Worm (Caenorhabditis elegans) whole organism, late embryonic: Measurements from ENCODE around the gene egrh-3.
"Not testable (repeated sequence)": the region's sequence is repeated elsewhere in the genome, so short reads cannot be mapped to it uniquely, and the experiment has no call there.

ENCODE experiments used
- C08G9.2 ChIP-seq: sonication (generic microtip); optimal IDR thresholded peaks from 2 replicates; lab custom pipeline; 2016; ENCODE audit warnings: mild to moderate bottlenecking, missing genetic modification characterization, moderate library complexity, missing compliant biosample characterization
- K02D7.2 ChIP-seq: sonication (generic microtip); optimal IDR thresholded peaks from 2 replicates; lab custom pipeline; 2017; ENCODE audit warnings: mild to moderate bottlenecking, missing genetic modification characterization, missing compliant biosample characterization
- ama-1 ChIP-seq: fragments of 150-350 bp; optimal IDR thresholded peaks from 2 replicates; lab custom pipeline; 2014
- ceh-22 ChIP-seq: sonication (generic microtip); optimal IDR thresholded peaks from 2 replicates; lab custom pipeline; 2017; ENCODE audit warnings: missing biosample characterization, missing genetic modification characterization
- ceh-30 ChIP-seq: fragments of 150-350 bp; optimal IDR thresholded peaks from 2 replicates; lab custom pipeline; 2014; ENCODE audit warnings: missing biosample characterization, missing genetic modification characterization
- ceh-34 ChIP-seq: sonication (generic microtip); optimal IDR thresholded peaks from 2 replicates; lab custom pipeline; 2016; ENCODE audit warnings: mild to moderate bottlenecking, missing genetic modification characterization, missing compliant biosample characterization
- ceh-48 ChIP-seq: sonication (generic microtip); optimal IDR thresholded peaks from 2 replicates; lab custom pipeline; 2016; ENCODE audit warnings: missing genetic modification characterization, inconsistent platforms, missing compliant biosample characterization
- ceh-9 ChIP-seq: sonication (generic microtip); optimal IDR thresholded peaks from 2 replicates; lab custom pipeline; 2016; ENCODE audit warnings: mild to moderate bottlenecking, missing genetic modification characterization, inconsistent platforms, missing compliant biosample characterization
- che-1 ChIP-seq: sonication (generic microtip); optimal IDR thresholded peaks from 2 replicates; lab custom pipeline; 2016; ENCODE audit warnings: mild to moderate bottlenecking, missing genetic modification characterization, missing compliant biosample characterization
- dmd-4 ChIP-seq: sonication (generic microtip); optimal IDR thresholded peaks from 2 replicates; lab custom pipeline; 2016; ENCODE audit warnings: borderline replicate concordance, missing genetic modification characterization, missing compliant biosample characterization
- elt-2 ChIP-seq: sonication (generic microtip); optimal IDR thresholded peaks from 2 replicates; lab custom pipeline; 2016; ENCODE audit warnings: missing genetic modification reagents, missing genetic modification characterization, missing compliant biosample characterization
- fkh-10 ChIP-seq: fragments of 150-350 bp; optimal IDR thresholded peaks from 2 replicates; lab custom pipeline; 2014; ENCODE audit warnings: missing biosample characterization, missing genetic modification reagents, missing genetic modification characterization
- fkh-6 ChIP-seq: sonication (generic microtip); optimal IDR thresholded peaks from 2 replicates; lab custom pipeline; 2016; ENCODE audit warnings: missing genetic modification characterization, missing compliant biosample characterization
- gmeb-2 ChIP-seq: sonication (generic microtip); optimal IDR thresholded peaks from 2 replicates; lab custom pipeline; 2016; ENCODE audit warnings: missing genetic modification characterization, inconsistent platforms, missing compliant biosample characterization
- hlh-13 ChIP-seq: fragments of 200-800 bp; sonication (Bioruptor generic); optimal IDR thresholded peaks from 2 replicates; lab custom pipeline; 2018; ENCODE audit warnings: mild to moderate bottlenecking, missing genetic modification characterization, missing compliant biosample characterization
- hlh-15 ChIP-seq: sonication (generic microtip); optimal IDR thresholded peaks from 2 replicates; lab custom pipeline; 2016; ENCODE audit warnings: missing genetic modification characterization, missing compliant biosample characterization
- hlh-6 ChIP-seq: sonication (generic microtip); optimal IDR thresholded peaks from 2 replicates; lab custom pipeline; 2016; ENCODE audit warnings: missing genotype, missing genetic modification characterization, missing compliant biosample characterization
- lim-6 ChIP-seq: sonication (generic microtip); optimal IDR thresholded peaks from 2 replicates; lab custom pipeline; 2016; ENCODE audit warnings: missing genetic modification characterization, missing compliant biosample characterization
- lin-11 ChIP-seq: fragments of 200-800 bp; sonication (Bioruptor generic); optimal IDR thresholded peaks from 2 replicates; lab custom pipeline; 2018; ENCODE audit warnings: mild to moderate bottlenecking, missing genetic modification characterization, missing compliant biosample characterization
- mec-3 ChIP-seq: sonication (generic microtip); optimal IDR thresholded peaks from 2 replicates; lab custom pipeline; 2016; ENCODE audit warnings: borderline replicate concordance, missing genetic modification characterization, missing compliant biosample characterization
- nfya-1 ChIP-seq: sonication (generic microtip); optimal IDR thresholded peaks from 2 replicates; lab custom pipeline; 2017; ENCODE audit warnings: missing genetic modification characterization, mild to moderate bottlenecking, missing compliant biosample characterization, antibody characterized with exemption, moderate library complexity
- odd-2 ChIP-seq: sonication (generic microtip); optimal IDR thresholded peaks from 2 replicates; lab custom pipeline; 2017; ENCODE audit warnings: antibody characterized with exemption, mild to moderate bottlenecking, missing genetic modification characterization, missing compliant biosample characterization
- pax-1 ChIP-seq: fragments of 150-350 bp; optimal IDR thresholded peaks from 2 replicates; lab custom pipeline; 2014; ENCODE audit warnings: missing biosample characterization, missing genetic modification characterization
- pha-4 ChIP-seq: fragments of 150-350 bp; optimal IDR thresholded peaks from 2 replicates; lab custom pipeline; 2018; ENCODE audit warnings: missing biosample characterization, missing genetic modification reagents, missing genetic modification characterization
- pros-1 ChIP-seq: fragments of 150-350 bp; optimal IDR thresholded peaks from 2 replicates; lab custom pipeline; 2014; ENCODE audit warnings: missing biosample characterization, missing genetic modification reagents, missing genetic modification characterization
- ref-2 ChIP-seq: sonication (generic microtip); optimal IDR thresholded peaks from 2 replicates; lab custom pipeline; 2016; ENCODE audit warnings: missing genetic modification characterization, missing compliant biosample characterization
- rnt-1 ChIP-seq: sonication (generic microtip); optimal IDR thresholded peaks from 2 replicates; lab custom pipeline; 2016; ENCODE audit warnings: missing genetic modification characterization, missing compliant biosample characterization
- sdc-2 ChIP-seq: sonication (generic microtip); optimal IDR thresholded peaks from 2 replicates; lab custom pipeline; 2016; ENCODE audit warnings: missing genotype, missing genetic modification characterization, missing compliant biosample characterization
- syd-9 ChIP-seq: sonication (generic microtip); optimal IDR thresholded peaks from 2 replicates; lab custom pipeline; 2016; ENCODE audit warnings: mild to moderate bottlenecking, missing genetic modification characterization, moderate library complexity, missing compliant biosample characterization
- tbx-2 ChIP-seq: sonication (generic microtip); optimal IDR thresholded peaks from 2 replicates; lab custom pipeline; 2016; ENCODE audit warnings: missing genetic modification characterization, missing compliant biosample characterization
- ttx-3 ChIP-seq: sonication (generic microtip); optimal IDR thresholded peaks from 2 replicates; lab custom pipeline; 2016; ENCODE audit warnings: missing genetic modification reagents, missing genetic modification characterization, missing compliant biosample characterization
- unc-3 ChIP-seq, 2 experiments: fragments of 200-800 bp in 1 of 2; sonication (Bioruptor generic) in 1 of 2; sonication (generic microtip) in 1 of 2; conservative IDR thresholded peaks in 1 of 2; optimal IDR thresholded peaks in 1 of 2; 2 replicates each; pipeline versions ENCODE4 v1.3.6 to Lab custom; 2016 to 2022; ENCODE audit warnings: missing compliant biosample characterization in 2 of 2, missing genetic modification characterization in 2 of 2, missing genetic modification reagents in 1 of 2
- unc-42 ChIP-seq: sonication (generic microtip); optimal IDR thresholded peaks from 2 replicates; lab custom pipeline; 2016; ENCODE audit warnings: missing genotype, missing genetic modification characterization, missing compliant biosample characterization
- unc-86 ChIP-seq: sonication (generic microtip); optimal IDR thresholded peaks from 2 replicates; lab custom pipeline; 2016; ENCODE audit warnings: missing genetic modification characterization, missing compliant biosample characterization
- zip-5 ChIP-seq: sonication (generic microtip); optimal IDR thresholded peaks from 2 replicates; lab custom pipeline; 2016; ENCODE audit warnings: missing genetic modification characterization, missing compliant biosample characterization
- ztf-16 ChIP-seq: sonication (generic microtip); optimal IDR thresholded peaks from 2 replicates; lab custom pipeline; 2017; ENCODE audit warnings: missing genetic modification characterization, missing compliant biosample characterization

egrh-3 gene

ce11 chrIV:2676281-2676680, 12.3 kb downstream of the egrh-3 start, which contains the start of gene Y94H6A.3:
Gene Y94H6A.3, plus strand, starts transcription at chrIV:2676512.
- no peak for TF ChIP-seq ref-2 (tag; lab: Kevin White, UChicago)
- no peak for TF ChIP-seq odd-2 (tag; lab: Kevin White, UChicago)
- no peak for TF ChIP-seq tbx-2
- peak; percentile 40 for TF ChIP-seq ceh-30 (tag; lab: Kevin White, UChicago)
- TF ChIP-seq elt-2 (tag; lab: Kevin White, UChicago) = no peak
- TF ChIP-seq nfya-1 (tag; lab: Kevin White, UChicago) = peak; percentile 74
- no peak for TF ChIP-seq fkh-10
- no peak for TF ChIP-seq lin-11 (tag; lab: Kevin White, UChicago)
- no peak for TF ChIP-seq lim-6 (tag; lab: Kevin White, UChicago)
- peak; percentile 18 for TF ChIP-seq ceh-34 (tag; lab: Kevin White, UChicago)
- no peak for TF ChIP-seq K02D7.2 (tag; lab: Kevin White, UChicago)
- no peak for TF ChIP-seq che-1 (tag; lab: Kevin White, UChicago)
- no peak for TF ChIP-seq ceh-48 (tag; lab: Kevin White, UChicago)
- TF ChIP-seq pros-1 (tag; lab: Kevin White, UChicago) = no peak
- no peak for TF ChIP-seq mec-3 (tag; lab: Kevin White, UChicago)
- no peak for TF ChIP-seq ttx-3 (tag; lab: Kevin White, UChicago)
- TF ChIP-seq syd-9 (tag; lab: Kevin White, UChicago) = no peak
- TF ChIP-seq unc-42 (tag; lab: Kevin White, UChicago) = peak; percentile 58
- TF ChIP-seq hlh-6 (tag; lab: Kevin White, UChicago) = no peak
- peak; percentile 20 for TF ChIP-seq unc-86 (tag; lab: Kevin White, UChicago)

DNA sequence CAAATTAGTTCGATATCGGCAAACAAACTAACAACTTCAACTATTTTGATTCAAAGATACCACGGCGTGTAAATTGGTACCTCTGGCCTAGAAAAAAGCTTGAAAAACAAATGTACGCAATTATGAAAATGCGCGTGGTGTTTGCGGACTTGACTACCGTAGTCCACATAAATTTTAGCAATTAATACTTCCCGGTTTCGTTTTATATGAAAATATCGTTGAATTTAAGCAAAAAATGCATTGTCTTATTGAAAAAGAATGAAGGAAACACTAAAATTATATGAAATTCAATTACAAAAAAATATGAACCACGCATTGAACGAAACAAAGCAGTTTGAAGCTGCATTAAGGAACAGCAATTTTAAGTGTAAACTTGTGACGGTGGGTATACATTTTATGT, 13.7 kb downstream of the egrh-3 start, which contains the start of gene gpx-4:
Gene gpx-4 (minus strand): TSS at position 101 of the 400 bp plus-strand sequence.
- not testable (repeated sequence) for TF ChIP-seq unc-42 (tag; lab: Kevin White, UChicago); fkh-10; ceh-30 (tag; lab: Kevin White, UChicago)

DNA sequence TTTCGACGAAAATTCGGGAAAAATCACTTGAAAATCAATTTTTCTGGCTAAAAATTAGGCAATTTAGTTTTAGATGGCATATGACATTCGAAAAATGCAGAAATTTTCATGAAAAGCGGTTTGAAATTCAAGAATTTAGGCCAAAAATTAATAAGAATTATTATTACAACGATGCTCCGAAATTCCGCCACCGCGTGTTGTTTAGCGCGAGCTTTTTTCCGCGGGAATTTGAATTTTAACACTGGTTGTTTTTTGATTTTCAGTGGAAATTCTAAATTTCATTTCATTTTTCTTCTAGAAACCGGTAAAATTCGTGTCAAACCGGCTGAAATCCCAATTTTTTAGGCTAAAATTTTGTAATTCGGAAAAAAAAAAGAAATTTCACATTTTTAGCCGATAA, 17.9 kb downstream of the egrh-3 start:
- no peak for TF ChIP-seq hlh-15 (tag; lab: Kevin White, UChicago)
- no peak for TF ChIP-seq ceh-30 (tag; lab: Kevin White, UChicago)
- TF ChIP-seq ceh-34 (tag; lab: Kevin White, UChicago) = no peak
- TF ChIP-seq rnt-1 (tag; lab: Kevin White, UChicago) = no peak

DNA sequence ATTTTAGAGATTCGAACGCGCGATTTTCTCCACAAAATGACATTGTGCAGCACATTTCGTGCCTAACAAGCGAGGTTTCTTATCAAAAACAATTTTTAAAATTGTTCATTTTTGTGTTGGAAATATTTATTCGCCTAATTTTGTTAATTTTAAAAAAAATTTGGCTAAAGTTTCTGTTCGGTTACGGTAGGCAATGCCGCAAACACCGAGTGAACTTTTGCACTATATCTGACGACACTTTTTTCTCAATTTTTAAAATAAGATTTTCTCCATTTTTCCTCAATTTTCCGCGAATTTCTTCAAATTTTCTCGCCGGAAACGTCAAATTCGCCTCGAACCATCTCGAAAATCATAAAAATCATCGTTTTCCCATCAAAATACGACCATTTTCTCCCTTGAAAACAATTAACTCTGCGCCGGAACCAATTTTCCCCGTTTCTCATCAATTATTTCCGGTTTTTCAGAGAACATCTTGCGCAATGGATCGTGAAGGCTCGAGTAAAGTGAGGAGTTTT, 21.9 kb downstream of the egrh-3 start, which contains the start of gene Y69A2AR.1:
Gene Y69A2AR.1 (plus strand): TSS at position 465 of the 515 bp plus-strand sequence.
- TF ChIP-seq C08G9.2 (tag; lab: Kevin White, UChicago) (no peak), ztf-16 (no peak), pax-1 (tag; lab: Kevin White, UChicago) (no peak), unc-3 (GFP tag; conservative IDR thresholded peaks at IDR 0.05; lab: Robert Waterston, UW) (no peak), unc-3 (tag; optimal IDR thresholded peaks at IDR 0.05; lab: Kevin White, UChicago) (no peak), gmeb-2 (no peak), hlh-13 (GFP tag; lab: Kevin White, UChicago) (no peak), ceh-22 (tag; lab: Kevin White, UChicago) (no peak), sdc-2 (tag; lab: Kevin White, UChicago) (no peak)

DNA sequence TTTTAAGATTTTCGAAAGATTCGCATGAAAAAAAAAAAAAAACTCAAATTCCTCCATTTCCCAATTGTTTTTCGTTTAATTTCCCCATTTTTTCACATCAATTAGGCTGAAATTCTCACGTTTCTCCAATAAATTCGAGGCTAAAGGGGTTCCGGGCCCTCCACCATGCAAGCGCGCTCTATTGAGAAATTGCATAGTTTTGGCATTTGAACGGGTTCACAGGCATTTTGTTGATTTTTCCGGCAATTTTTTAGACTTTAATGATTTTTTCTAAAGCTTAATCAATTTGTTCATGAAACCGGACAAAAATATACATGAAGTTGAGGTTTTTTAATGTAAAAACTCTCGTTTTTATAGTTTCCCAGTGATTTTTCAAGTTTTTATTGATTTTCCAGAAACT, 22.4 kb downstream of the egrh-3 start:
- TF ChIP-seq ceh-9 = no peak
- no peak for TF ChIP-seq gmeb-2
- TF ChIP-seq pha-4 (tag; lab: Kevin White, UChicago) = no peak
- TF ChIP-seq C08G9.2 (tag; lab: Kevin White, UChicago) = no peak
- no peak for TF ChIP-seq ama-1
- no peak for TF ChIP-seq pax-1 (tag; lab: Kevin White, UChicago)
- TF ChIP-seq zip-5 (tag; lab: Kevin White, UChicago) = no peak
- no peak for TF ChIP-seq fkh-6 (tag; lab: Kevin White, UChicago)
- no peak for TF ChIP-seq dmd-4 (tag; lab: Kevin White, UChicago)
- TF ChIP-seq, all 69 proteins: peak for 0
